Worm (Caenorhabditis elegans): ENCODE data around the gene mab-7.

Gene mab-7

DNA sequence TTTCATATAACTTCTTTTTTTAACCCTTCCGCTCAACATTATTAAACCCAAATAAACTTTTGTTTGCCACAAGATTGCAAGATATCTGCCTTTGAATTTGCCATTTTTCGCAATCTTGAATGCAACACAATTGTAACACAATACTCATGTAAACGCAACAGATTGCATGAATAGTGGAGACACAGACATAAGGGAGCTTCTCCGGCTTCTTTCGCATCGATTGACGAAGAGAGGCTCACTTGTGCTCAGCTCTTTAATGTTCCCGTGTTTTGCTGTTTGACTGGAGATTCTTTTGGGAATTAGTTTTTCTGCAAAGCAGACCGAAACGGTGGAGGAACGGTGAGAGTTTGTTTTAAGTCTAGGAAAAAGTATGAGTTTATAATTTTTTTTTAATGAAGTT is 38.4 kb downstream of the mab-7 start, which contains the start of gene F56F10.2:
Gene F56F10.2, plus strand, starts transcription at position 215 of the 400 bp plus-strand sequence.
- no peak for TF ChIP-seq dve-1 (tag; optimal IDR thresholded peaks at IDR 0.05; ENCODE audit: insufficient read depth)
- TF ChIP-seq jun-1 (tag; optimal IDR thresholded peaks at IDR 0.05): no peak
- TF ChIP-seq hlh-30 (tag; optimal IDR thresholded peaks at IDR 0.05; ENCODE audit: insufficient read depth): peak; percentile 28
- TF ChIP-seq F10B5.3 (tag; optimal IDR thresholded peaks at IDR 0.05): no peak
- TF ChIP-seq rbr-2 (tag; optimal IDR thresholded peaks at IDR 0.05): peak; percentile 24
- peak; percentile 23 for TF ChIP-seq mep-1 (tag; optimal IDR thresholded peaks at IDR 0.05)

DNA sequence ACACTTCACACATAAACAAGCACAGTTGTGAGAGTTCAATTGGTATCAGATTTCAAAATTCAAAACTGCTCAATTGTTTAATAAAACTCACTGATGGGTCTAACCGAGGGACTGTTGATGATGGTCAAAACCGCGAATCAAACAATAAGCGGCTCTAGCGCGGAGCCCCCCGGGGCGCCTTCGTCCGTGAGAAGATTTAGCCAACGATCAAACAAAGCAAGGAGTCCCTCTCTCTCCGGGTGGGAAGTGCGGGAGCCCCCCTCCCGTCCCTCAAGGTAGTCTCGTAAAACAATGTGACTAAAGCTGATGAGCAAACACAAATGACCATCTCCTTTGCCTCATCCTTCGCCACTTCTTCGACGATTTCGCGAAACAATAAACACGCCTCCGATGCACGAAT is 40.2 kb downstream of the mab-7 start:
- peak in 1 of 2 experiments; percentile 81 for TF ChIP-seq unc-62 (GFP tag; optimal IDR thresholded peaks at IDR 0.05 in 1 of 2)
- no peak for TF ChIP-seq unc-62 (tag; optimal IDR thresholded peaks at IDR 0.05)
- no peak for TF ChIP-seq mdt-29 (GFP tag; IDR thresholded peaks at IDR 0.05)
- TF ChIP-seq set-16 (GFP tag; IDR thresholded peaks at IDR 0.05): peak; percentile 58
- no peak for TF ChIP-seq D1046.2 (GFP tag; IDR thresholded peaks at IDR 0.05)

DNA sequence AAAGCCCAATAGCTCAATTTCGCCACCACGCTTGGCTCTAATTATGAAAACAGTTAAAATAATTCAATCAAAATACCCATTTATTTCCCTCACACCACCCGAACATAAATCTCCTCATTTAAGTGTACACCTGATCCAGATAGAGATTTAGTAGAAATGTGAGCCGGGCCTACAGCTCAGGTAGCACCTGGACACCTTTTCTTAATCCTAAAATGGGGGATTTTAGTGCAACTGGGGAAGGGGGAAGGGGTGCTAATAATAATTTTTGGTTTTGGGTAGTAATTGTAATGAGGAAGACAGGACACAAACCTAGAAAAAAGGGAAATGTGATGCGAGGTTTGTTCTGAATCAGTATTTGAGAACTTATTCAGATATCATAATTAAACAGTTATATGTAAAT is 44.2 kb downstream of the mab-7 start:
- TF ChIP-seq nhr-111 (GFP tag; optimal IDR thresholded peaks at IDR 0.05) (no peak), fos-1 (tag; optimal IDR thresholded peaks at IDR 0.05) (no peak), unc-62 (GFP tag; optimal IDR thresholded peaks at IDR 0.05 in 1 of 2) (peak in 1 of 2 experiments; percentile 93), unc-62 (tag; optimal IDR thresholded peaks at IDR 0.05) (no peak), attf-4 (tag; optimal IDR thresholded peaks at IDR 0.05) (no peak), mdt-29 (GFP tag; IDR thresholded peaks at IDR 0.05) (no peak), nhr-41 (GFP tag; IDR thresholded peaks at IDR 0.05) (no peak)

DNA sequence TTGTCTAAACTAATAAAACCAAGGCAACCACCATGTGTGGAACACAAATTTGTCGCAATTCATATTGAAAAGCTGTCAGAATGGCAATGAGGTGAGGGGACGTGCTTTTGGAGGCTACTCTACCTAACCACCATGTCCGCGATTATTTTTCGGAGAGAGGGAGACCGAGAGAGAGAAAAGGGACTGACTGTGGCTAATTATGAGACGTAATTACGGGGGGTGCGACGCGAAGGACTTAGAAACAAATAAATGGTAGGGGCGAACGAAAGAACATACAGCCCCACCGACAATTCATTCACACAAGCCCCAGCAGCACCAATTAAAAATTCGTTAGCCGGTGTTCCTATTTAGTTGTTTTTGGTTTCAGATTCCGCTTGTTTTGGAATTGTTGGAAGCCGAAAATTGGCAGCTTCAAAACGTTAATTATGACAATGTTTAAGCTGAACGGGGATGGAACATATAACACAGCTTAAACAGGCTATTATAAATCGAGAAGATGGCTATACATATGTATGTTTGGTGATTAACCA is 45.0 kb downstream of the mab-7 start:
- TF ChIP-seq sdz-12 (GFP tag; optimal IDR thresholded peaks at IDR 0.05) (no peak), unc-62 (GFP tag; optimal IDR thresholded peaks at IDR 0.05 in 1 of 2) (peak in 1 of 2 experiments; percentile 82), unc-62 (tag; optimal IDR thresholded peaks at IDR 0.05) (no peak)

DNA sequence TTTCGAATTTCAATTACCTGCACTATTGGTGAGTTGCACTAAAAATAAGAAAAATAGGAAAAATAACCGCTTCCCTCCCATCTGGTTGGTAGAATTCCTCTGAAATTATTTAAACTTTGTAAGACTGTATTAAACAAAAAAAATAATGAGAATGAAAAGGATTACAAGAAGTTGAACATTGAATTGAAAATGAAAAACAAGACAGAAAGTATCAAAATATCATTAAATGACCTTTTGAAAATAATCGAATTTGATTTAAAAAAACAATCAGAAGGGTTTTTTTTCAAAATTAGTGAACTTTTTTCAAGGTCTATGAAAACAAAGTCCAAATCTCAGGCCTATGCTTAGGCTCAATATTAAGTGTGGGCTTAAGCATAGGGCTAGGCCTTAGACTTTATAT is 46.4 kb downstream of the mab-7 start, which contains the start of gene igcm-1:
Gene igcm-1, minus strand, starts transcription at position 101 of the 400 bp plus-strand sequence.
- TF ChIP-seq ZK337.2 (GFP tag; IDR thresholded peaks at IDR 0.05) (no peak), cey-2 (tag; optimal IDR thresholded peaks at IDR 0.05; ENCODE audit: borderline replicate concordance, insufficient read depth) (no peak), unc-62 (GFP tag; optimal IDR thresholded peaks at IDR 0.05 in 1 of 2) (no peak), unc-62 (tag; optimal IDR thresholded peaks at IDR 0.05) (no peak), egl-27 (tag; optimal IDR thresholded peaks at IDR 0.05) (no peak), lir-3 (tag; optimal IDR thresholded peaks at IDR 0.05) (no peak), dmd-6 (GFP tag; IDR thresholded peaks at IDR 0.05) (no peak), ceh-82 (tag; optimal IDR thresholded peaks at IDR 0.05) (no peak), dpl-1 (GFP tag; optimal IDR thresholded peaks at IDR 0.05) (no peak), Y5F2A.4 (GFP tag; optimal IDR thresholded peaks at IDR 0.05) (no peak), lin-1 (GFP tag; IDR thresholded peaks at IDR 0.05) (no peak), aha-1 (tag) (no peak), lin-38 (GFP tag; IDR thresholded peaks at IDR 0.05) (no peak), attf-4 (tag; optimal IDR thresholded peaks at IDR 0.05) (no peak), lin-15B (tag; optimal IDR thresholded peaks at IDR 0.05) (no peak)

DNA sequence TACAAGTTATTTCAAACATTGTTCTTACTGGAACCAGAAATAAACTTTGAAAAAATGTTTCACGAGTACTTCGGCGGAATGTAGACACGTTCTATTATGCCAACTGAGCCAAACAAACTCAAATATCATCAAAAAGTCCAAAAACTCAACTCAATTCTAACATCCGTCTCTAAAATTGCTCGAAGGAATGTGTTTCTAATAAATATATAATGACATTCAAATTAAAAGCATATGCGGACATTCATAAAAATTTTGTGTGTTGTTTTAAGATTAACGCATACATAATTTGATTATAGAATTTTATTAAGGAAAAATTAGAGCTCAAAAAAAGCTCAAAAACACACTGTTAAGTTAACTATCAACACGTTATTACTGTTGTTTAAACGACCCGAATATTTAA is 52.4 kb downstream of the mab-7 start:
- no peak for TF ChIP-seq mes-2 (tag; optimal IDR thresholded peaks at IDR 0.05; ENCODE audit: poor library complexity, severe bottlenecking)
- no peak for TF ChIP-seq nhr-11 (tag; optimal IDR thresholded peaks at IDR 0.05)
- TF ChIP-seq unc-62 (GFP tag; optimal IDR thresholded peaks at IDR 0.05 in 1 of 2): no peak
- TF ChIP-seq unc-62 (tag; optimal IDR thresholded peaks at IDR 0.05): no peak
- no peak for TF ChIP-seq unc-39 (tag; optimal IDR thresholded peaks at IDR 0.05)
- TF ChIP-seq mxl-3 (GFP tag; optimal IDR thresholded peaks at IDR 0.05): no peak
- no peak for TF ChIP-seq cey-2 (tag; optimal IDR thresholded peaks at IDR 0.05; ENCODE audit: borderline replicate concordance, insufficient read depth)
- no peak for TF ChIP-seq egl-27 (tag; optimal IDR thresholded peaks at IDR 0.05)
- TF ChIP-seq lin-13 (GFP tag; optimal IDR thresholded peaks at IDR 0.05): no peak
- TF ChIP-seq daf-12 (tag; optimal IDR thresholded peaks at IDR 0.05): no peak
